Fruit fly (Drosophila melanogaster) whole organism, prepupa: ENCODE measurements around the gene CG11755.

Experiments
- CG10631 ChIP-seq: fragments of 200-800 bp; sonication (Bioruptor generic); optimal IDR thresholded peaks from 2 replicates; lab custom pipeline; 2016; ENCODE audit warnings: missing biosample characterization, missing genetic modification characterization
- CG15336 ChIP-seq: fragments of 200-800 bp; sonication (Bioruptor generic); IDR thresholded peaks from 2 replicates; pipeline ENCODE4 v1.3.6; 2022; ENCODE audit warnings: missing biosample characterization, missing genetic modification characterization
- CG31627 ChIP-seq: fragments of 200-800 bp; sonication (Bioruptor generic); optimal IDR thresholded peaks from 3 replicates; lab custom pipeline; 2016; ENCODE audit warnings: missing biosample characterization, missing genetic modification characterization
- CG3919 ChIP-seq: fragments of 200-800 bp; sonication (Bioruptor generic); optimal IDR thresholded peaks from 3 replicates; lab custom pipeline; 2016; ENCODE audit warnings: missing biosample characterization, missing genetic modification characterization
- CG4318 ChIP-seq: fragments of 200-800 bp; sonication (Bioruptor generic); optimal IDR thresholded peaks from 3 replicates; lab custom pipeline; 2017; ENCODE audit warnings: missing biosample characterization, mild to moderate bottlenecking, missing genetic modification characterization
- CG6163 ChIP-seq: fragments of 200-800 bp; sonication (Bioruptor generic); IDR thresholded peaks from 3 replicates; pipeline ENCODE4 v1.3.6; 2022; ENCODE audit warnings: missing biosample characterization, missing genetic modification characterization
- CG6854 ChIP-seq: fragments of 200-800 bp; sonication (Bioruptor generic); optimal IDR thresholded peaks from 2 replicates; lab custom pipeline; 2017; ENCODE audit warnings: missing biosample characterization, mild to moderate bottlenecking, missing genetic modification characterization
- CG7368 ChIP-seq: fragments of 200-800 bp; sonication (Bioruptor generic); optimal IDR thresholded peaks from 3 replicates; lab custom pipeline; 2016; ENCODE audit warnings: missing biosample characterization, missing genetic modification characterization
- CG8119 ChIP-seq: fragments of 200-800 bp; sonication (Bioruptor generic); IDR thresholded peaks from 3 replicates; pipeline ENCODE4 v1.3.6; 2022; ENCODE audit warnings: missing biosample characterization, missing genetic modification characterization
- CG9139 ChIP-seq: fragments of 200-800 bp; sonication (Bioruptor generic); optimal IDR thresholded peaks from 3 replicates; lab custom pipeline; 2017; ENCODE audit warnings: missing biosample characterization, mild to moderate bottlenecking, missing genetic modification characterization
- Eip75B ChIP-seq: fragments of 200-800 bp; sonication (Bioruptor generic); optimal IDR thresholded peaks from 3 replicates; lab custom pipeline; 2016; ENCODE audit warnings: missing biosample characterization, missing genetic modification characterization
- Ets21C ChIP-seq: fragments of 200-800 bp; sonication (Bioruptor generic); optimal IDR thresholded peaks from 3 replicates; lab custom pipeline; 2016; ENCODE audit warnings: missing biosample characterization, missing genetic modification characterization
- Hr38 ChIP-seq: sonication (Bioruptor generic); optimal IDR thresholded peaks from 2 replicates; lab custom pipeline; 2016; ENCODE audit warnings: missing biosample characterization, missing genetic modification characterization
- Hr39 ChIP-seq: fragments of 200-800 bp; sonication (Bioruptor generic); optimal IDR thresholded peaks from 2 replicates; lab custom pipeline; 2016; ENCODE audit warnings: missing biosample characterization, missing genetic modification characterization
- Lpt ChIP-seq: fragments of 200-800 bp; sonication (Bioruptor generic); optimal IDR thresholded peaks from 3 replicates; lab custom pipeline; 2016; ENCODE audit warnings: missing biosample characterization, missing genetic modification characterization
- Sox14 ChIP-seq: fragments of 200-800 bp; sonication (Bioruptor generic); optimal IDR thresholded peaks from 3 replicates; lab custom pipeline; 2016; ENCODE audit warnings: missing biosample characterization, missing genetic modification characterization
- acj6 ChIP-seq: fragments of 200-800 bp; sonication (Bioruptor generic); optimal IDR thresholded peaks from 3 replicates; lab custom pipeline; 2016; ENCODE audit warnings: missing biosample characterization, missing genetic modification characterization
- cyc ChIP-seq: fragments of 200-800 bp; sonication (Bioruptor generic); optimal IDR thresholded peaks from 3 replicates; lab custom pipeline; 2016; ENCODE audit warnings: missing biosample characterization, missing genetic modification characterization
- esn ChIP-seq: fragments of 200-800 bp; sonication (Bioruptor generic); optimal IDR thresholded peaks from 2 replicates; lab custom pipeline; 2016; ENCODE audit warnings: missing biosample characterization, mild to moderate bottlenecking, missing genetic modification characterization, moderate library complexity
- salr ChIP-seq, 2 experiments: fragments of 200-800 bp; sonication (Bioruptor generic); optimal IDR thresholded peaks; 3 replicates each; lab custom pipeline; 2016 to 2018; ENCODE audit warnings: missing biosample characterization in 2 of 2, missing genetic modification characterization in 2 of 2, mild to moderate bottlenecking in 1 of 2
- ss ChIP-seq, 2 experiments: fragments of 200-800 bp; sonication (Bioruptor generic); optimal IDR thresholded peaks; 2 replicates in 1 of 2; 3 replicates in 1 of 2; lab custom pipeline; 2017 to 2018; ENCODE audit warnings: mild to moderate bottlenecking in 2 of 2, missing biosample characterization in 2 of 2, missing genetic modification characterization in 2 of 2, moderate library complexity in 1 of 2

CG11755 gene

dm6 chr3R:8725179-8725578 is 48.5 kb downstream of the CG11755 start, which contains the start of gene ouib:
Gene ouib (plus strand): TSS chr3R:8725479.
- TF ChIP-seq acj6 (GFP tag; lab: Kevin White, UChicago) (no peak), CG15336 (GFP tag; lab: Robert Waterston, UW) (no peak), ss (GFP tag; optimal IDR thresholded peaks at IDR 0.05; lab: Kevin White, UChicago) (no peak), CG6854 (GFP tag; lab: Kevin White, UChicago) (no peak), Lpt (GFP tag; lab: Kevin White, UChicago) (no peak), salr (GFP tag; optimal IDR thresholded peaks at IDR 0.05; lab: Kevin White, UChicago) (no peak), CG31627 (no peak), CG7368 (GFP tag; lab: Kevin White, UChicago) (no peak), CG6163 (no peak), cyc (GFP tag; lab: Kevin White, UChicago) (no peak), CG4318 (GFP tag; lab: Kevin White, UChicago) (no peak), CG9139 (GFP tag; lab: Kevin White, UChicago) (no peak), Hr38 (GFP tag; lab: Kevin White, UChicago) (no peak), CG10631 (GFP tag; lab: Kevin White, UChicago) (no peak), Eip75B (GFP tag; lab: Kevin White, UChicago) (no peak), Hr39 (GFP tag; lab: Kevin White, UChicago) (no peak)

dm6 chr3R:8726632-8727031 is 49.9 kb downstream of the CG11755 start, which contains the start of gene CG8159:
Gene CG8159 (plus strand): TSS chr3R:8726854.
- TF ChIP-seq CG6163, result no peak
- no peak for TF ChIP-seq CG3919
- no peak for TF ChIP-seq Ets21C (GFP tag; lab: Kevin White, UChicago)
- TF ChIP-seq Sox14 (GFP tag; lab: Kevin White, UChicago), result no peak
- TF ChIP-seq CG8119 (GFP tag; lab: Robert Waterston, UW), result no peak
- TF ChIP-seq esn (GFP tag; lab: Kevin White, UChicago), result peak; percentile 25
